Worm (Caenorhabditis elegans) whole organism, L1 larva: ENCODE results near the gene F41B4.1.
A peak's percentile ranks its signal among the peaks of the same experiment; 100 is the strongest.

ENCODE experiments used
- C04F5.9 ChIP-seq: sonication (generic microtip); optimal IDR thresholded peaks from 2 replicates; lab custom pipeline; 2016; ENCODE audit warnings: missing genetic modification characterization, missing compliant biosample characterization
- C16A3.4 ChIP-seq: fragments of 150-350 bp; optimal IDR thresholded peaks from 2 replicates; lab custom pipeline; 2014; ENCODE audit warnings: missing biosample characterization, missing genetic modification characterization
- blmp-1 ChIP-seq: fragments of 150-350 bp; optimal IDR thresholded peaks from 2 replicates; lab custom pipeline; 2014; ENCODE audit warnings: missing biosample characterization, missing genetic modification characterization
- ceh-63 ChIP-seq: fragments of 200-800 bp; sonication (Bioruptor generic); optimal IDR thresholded peaks from 2 replicates; lab custom pipeline; 2018; ENCODE audit warnings: mild to moderate bottlenecking, missing genetic modification characterization, missing compliant biosample characterization
- ceh-88 ChIP-seq: fragments of 200-800 bp; sonication (Bioruptor generic); IDR thresholded peaks from 2 replicates; pipeline ENCODE4 v1.3.6; 2022; ENCODE audit warnings: missing genetic modification characterization, missing compliant biosample characterization
- ceh-90 ChIP-seq: sonication (generic microtip); optimal IDR thresholded peaks from 2 replicates; lab custom pipeline; 2016; ENCODE audit warnings: missing genetic modification characterization, missing compliant biosample characterization
- ces-1 ChIP-seq: fragments of 150-350 bp; optimal IDR thresholded peaks from 2 replicates; lab custom pipeline; 2014; ENCODE audit warnings: missing biosample characterization, missing genetic modification reagents, missing genetic modification characterization
- dpl-1 ChIP-seq, 3 experiments: fragments of 150-350 bp in 2 of 3; sonication (generic microtip) in 1 of 3; optimal IDR thresholded peaks; 2 replicates each; lab custom pipeline; 2014 to 2017; ENCODE audit warnings: missing biosample characterization in 3 of 3, missing genetic modification characterization in 3 of 3, missing genetic modification reagents in 3 of 3
- dsc-1 ChIP-seq: sonication (generic microtip); optimal IDR thresholded peaks from 2 replicates; lab custom pipeline; 2016; ENCODE audit warnings: mild to moderate bottlenecking, missing genetic modification characterization, missing compliant biosample characterization
- efl-1 ChIP-seq, 4 experiments: fragments of 150-350 bp; optimal IDR thresholded peaks in 3 of 4; peaks in 1 of 4; 1 replicate in 1 of 4; 2 replicates in 3 of 4; lab custom pipeline; 2014; ENCODE audit warnings: missing biosample characterization in 2 of 4, missing genetic modification characterization in 2 of 4, missing genetic modification reagents in 2 of 4
- efl-3 ChIP-seq: fragments of 200-800 bp; sonication (Bioruptor generic); optimal IDR thresholded peaks from 2 replicates; lab custom pipeline; 2018; ENCODE audit warnings: mild to moderate bottlenecking, missing genetic modification characterization, missing compliant biosample characterization
- egl-27 ChIP-seq, 2 experiments: fragments of 150-350 bp in 1 of 2; sonication (generic microtip); optimal IDR thresholded peaks; 3 replicates each; lab custom pipeline; 2017 to 2018; ENCODE audit warnings: missing biosample characterization in 2 of 2, missing genetic modification characterization in 2 of 2, missing genetic modification reagents in 2 of 2
- elt-3 ChIP-seq, 6 experiments: fragments of 150-350 bp in 1 of 6; sonication (generic microtip); optimal IDR thresholded peaks; 2 replicates each; lab custom pipeline; 2017 to 2018; ENCODE audit warnings: missing biosample characterization in 6 of 6, missing genetic modification characterization in 6 of 6, inconsistent platforms in 1 of 6
- ets-5 ChIP-seq: fragments of 200-800 bp; sonication (Bioruptor generic); IDR thresholded peaks from 2 replicates; pipeline ENCODE4 v1.3.6; 2022; ENCODE audit warnings: missing genetic modification characterization, missing compliant biosample characterization
- fkh-10 ChIP-seq: sonication (generic microtip); optimal IDR thresholded peaks from 2 replicates; lab custom pipeline; 2017; ENCODE audit warnings: missing biosample characterization, missing genetic modification reagents, missing genetic modification characterization
- fkh-4 ChIP-seq: sonication (generic microtip); optimal IDR thresholded peaks from 2 replicates; lab custom pipeline; 2016; ENCODE audit warnings: missing compliant biosample characterization, missing genetic modification characterization, borderline replicate concordance
- fos-1 ChIP-seq: fragments of 150-350 bp; optimal IDR thresholded peaks from 2 replicates; lab custom pipeline; 2014; ENCODE audit warnings: missing biosample characterization, missing genetic modification characterization
- grh-1 ChIP-seq: fragments of 200-800 bp; sonication (Bioruptor generic); IDR thresholded peaks from 2 replicates; pipeline ENCODE4 v1.3.6; 2022; ENCODE audit warnings: missing genetic modification reagents, missing genetic modification characterization, missing compliant biosample characterization
- hlh-17 ChIP-seq: fragments of 200-800 bp; sonication (Bioruptor generic); optimal IDR thresholded peaks from 2 replicates; lab custom pipeline; 2018; ENCODE audit warnings: missing genetic modification characterization, mild to moderate bottlenecking, missing compliant biosample characterization, moderate library complexity, borderline replicate concordance
- irx-1 ChIP-seq: sonication (generic microtip); optimal IDR thresholded peaks from 2 replicates; lab custom pipeline; 2016; ENCODE audit warnings: missing genetic modification characterization, missing compliant biosample characterization
- isw-1 ChIP-seq: fragments of 200-800 bp; sonication (Bioruptor generic); IDR thresholded peaks from 2 replicates; pipeline ENCODE4 v1.3.6; 2022; ENCODE audit warnings: missing genetic modification characterization, missing compliant biosample characterization
- lin-14 ChIP-seq: fragments of 200-800 bp; sonication (Bioruptor generic); optimal IDR thresholded peaks from 2 replicates; lab custom pipeline; 2018; ENCODE audit warnings: mild to moderate bottlenecking, missing genetic modification characterization, moderate library complexity, missing compliant biosample characterization
- lin-35 ChIP-seq, 2 experiments: fragments of 150-350 bp; optimal IDR thresholded peaks; 2 replicates each; lab custom pipeline; 2014; ENCODE audit warnings: missing biosample characterization in 2 of 2, missing genetic modification characterization in 2 of 2, missing genetic modification reagents in 2 of 2
- mep-1 ChIP-seq: fragments of 150-350 bp; optimal IDR thresholded peaks from 2 replicates; lab custom pipeline; 2014; ENCODE audit warnings: missing biosample characterization, missing genetic modification characterization
- nhr-12 ChIP-seq: sonication (generic microtip); optimal IDR thresholded peaks from 2 replicates; lab custom pipeline; 2017; ENCODE audit warnings: missing biosample characterization, missing genetic modification characterization
- nhr-20 ChIP-seq: sonication (generic microtip); optimal IDR thresholded peaks from 2 replicates; lab custom pipeline; 2016; ENCODE audit warnings: mild to moderate bottlenecking, missing genetic modification characterization, missing compliant biosample characterization
- nhr-237 ChIP-seq: fragments of 150-350 bp; optimal IDR thresholded peaks from 2 replicates; lab custom pipeline; 2014; ENCODE audit warnings: missing biosample characterization, missing genetic modification characterization
- nhr-71 ChIP-seq: sonication (generic microtip); optimal IDR thresholded peaks from 2 replicates; lab custom pipeline; 2016; ENCODE audit warnings: mild to moderate bottlenecking, missing genetic modification characterization, moderate library complexity, missing compliant biosample characterization
- nhr-76 ChIP-seq: sonication (generic microtip); optimal IDR thresholded peaks from 2 replicates; lab custom pipeline; 2017; ENCODE audit warnings: missing biosample characterization, missing genetic modification characterization
- nhr-77 ChIP-seq: fragments of 150-350 bp; optimal IDR thresholded peaks from 2 replicates; lab custom pipeline; 2014; ENCODE audit warnings: missing biosample characterization, missing genetic modification characterization
- nhr-85 ChIP-seq: sonication (generic microtip); peaks from one replicate; lab custom pipeline; 2016; ENCODE audit warnings: missing genetic modification characterization, inconsistent platforms, missing compliant biosample characterization
- nhr-90 ChIP-seq: sonication (generic microtip); optimal IDR thresholded peaks from 2 replicates; lab custom pipeline; 2016; ENCODE audit warnings: mild to moderate bottlenecking, missing genetic modification characterization, missing compliant biosample characterization; ENCODE audit not compliant: poor library complexity
- pag-3 ChIP-seq: sonication (generic microtip); optimal IDR thresholded peaks from 2 replicates; lab custom pipeline; 2017; ENCODE audit warnings: missing genetic modification characterization, mild to moderate bottlenecking, missing compliant biosample characterization, antibody characterized with exemption, borderline replicate concordance; ENCODE audit not compliant: insufficient read depth
- skn-1 ChIP-seq: fragments of 150-350 bp; optimal IDR thresholded peaks from 2 replicates; lab custom pipeline; 2014; ENCODE audit warnings: missing biosample characterization, missing genetic modification characterization
- snpc-4 ChIP-seq: fragments of 150-350 bp; optimal IDR thresholded peaks from 2 replicates; lab custom pipeline; 2014; ENCODE audit warnings: missing biosample characterization, missing genetic modification characterization
- snu-23 ChIP-seq: sonication (generic microtip); optimal IDR thresholded peaks from 2 replicates; lab custom pipeline; 2016; ENCODE audit warnings: missing genetic modification characterization, missing compliant biosample characterization
- sptf-1 ChIP-seq: fragments of 150-350 bp; optimal IDR thresholded peaks from 2 replicates; lab custom pipeline; 2014; ENCODE audit warnings: missing biosample characterization, missing genetic modification characterization
- tbx-2 ChIP-seq: sonication (generic microtip); optimal IDR thresholded peaks from 2 replicates; lab custom pipeline; 2016; ENCODE audit warnings: missing genetic modification characterization, missing compliant biosample characterization
- tlp-1 ChIP-seq: fragments of 150-350 bp; optimal IDR thresholded peaks from 2 replicates; lab custom pipeline; 2014; ENCODE audit warnings: missing biosample characterization, missing genetic modification characterization
- unc-130 ChIP-seq: fragments of 150-350 bp; optimal IDR thresholded peaks from 2 replicates; lab custom pipeline; 2017; ENCODE audit warnings: missing biosample characterization, missing genetic modification characterization, inconsistent platforms
- unc-62 ChIP-seq: fragments of 150-350 bp; optimal IDR thresholded peaks from 2 replicates; lab custom pipeline; 2014; ENCODE audit warnings: missing biosample characterization, missing genetic modification reagents, missing genetic modification characterization
- xbp-1 ChIP-seq: sonication (generic microtip); optimal IDR thresholded peaks from 2 replicates; lab custom pipeline; 2016; ENCODE audit warnings: missing genetic modification characterization, missing compliant biosample characterization

Gene F41B4.1

DNA sequence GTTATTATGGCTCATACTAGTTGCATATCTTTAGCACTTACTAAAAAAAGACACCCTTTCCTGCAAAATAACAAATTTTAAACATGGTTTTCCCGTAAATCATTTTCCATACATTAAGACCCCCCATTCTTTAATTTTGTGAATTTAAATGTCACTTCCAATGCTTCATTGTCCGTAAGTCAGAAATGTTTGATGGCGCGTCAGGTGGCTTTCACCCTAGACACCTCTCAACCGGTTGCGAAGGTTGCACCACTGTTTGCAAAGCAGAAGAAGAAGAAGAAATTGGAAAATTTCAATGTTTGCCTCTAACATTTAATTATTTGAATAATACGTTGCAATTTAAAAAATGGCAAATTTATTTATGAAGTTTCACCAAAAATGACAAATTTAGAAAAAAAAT is 24.1 kb downstream of the F41B4.1 start:
- TF ChIP-seq ceh-88 (GFP tag; lab: Robert Waterston, UW) (no peak), C04F5.9 (tag; lab: Kevin White, UChicago) (no peak), nhr-12 (tag; lab: Kevin White, UChicago) (no peak), efl-3 (GFP tag; lab: Kevin White, UChicago) (no peak), nhr-90 (tag; lab: Kevin White, UChicago) (no peak), nhr-76 (tag; lab: Kevin White, UChicago) (no peak), nhr-85 (tag; lab: Kevin White, UChicago) (no peak), isw-1 (GFP tag; lab: Robert Waterston, UW) (no peak), unc-62 (GFP tag; lab: Kevin White, UChicago) (no peak), C16A3.4 (no peak), dpl-1 (GFP tag; optimal IDR thresholded peaks at IDR 0.05; lab: Kevin White, UChicago) (no peak), nhr-237 (no peak), nhr-77 (tag; lab: Kevin White, UChicago) (no peak), hlh-17 (GFP tag; lab: Kevin White, UChicago) (no peak), unc-130 (tag; lab: Kevin White, UChicago) (no peak), egl-27 (tag; optimal IDR thresholded peaks at IDR 0.05; lab: Kevin White, UChicago) (no peak)

DNA sequence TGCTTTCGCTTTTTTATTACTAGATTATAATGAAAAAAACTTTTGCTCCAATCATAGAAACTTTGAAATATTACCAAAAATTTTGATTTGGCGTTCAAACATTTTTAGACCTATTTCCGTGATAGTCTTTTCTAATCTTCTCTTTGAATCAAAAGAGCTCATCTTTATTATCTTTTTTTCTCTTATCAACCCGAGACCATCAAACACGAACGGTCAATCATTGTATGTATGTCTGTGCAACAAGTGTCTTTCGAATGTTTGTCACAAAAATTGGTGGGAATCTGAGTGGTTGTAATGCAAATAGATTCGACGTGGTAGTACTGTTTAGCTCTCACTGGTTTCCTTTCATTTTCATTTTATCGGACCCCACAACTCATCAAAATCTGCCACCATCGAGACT is 25.9 kb downstream of the F41B4.1 start, which contains the start of gene M03A8.3:
Gene M03A8.3 (plus strand): TSS at position 278 of the 400 bp plus-strand sequence.
- TF ChIP-seq efl-1 (optimal IDR thresholded peaks at IDR 0.05; lab: Kevin White, UChicago) (no peak), efl-1 (GFP tag; optimal IDR thresholded peaks at IDR 0.05 in 1 of 2; lab: Kevin White, UChicago) (peak in 1 of 2 experiments; percentile 74), snpc-4 (tag; lab: Kevin White, UChicago) (no peak), efl-3 (GFP tag; lab: Kevin White, UChicago) (no peak)
- TF ChIP-seq, all 84 proteins: peak for 1

DNA sequence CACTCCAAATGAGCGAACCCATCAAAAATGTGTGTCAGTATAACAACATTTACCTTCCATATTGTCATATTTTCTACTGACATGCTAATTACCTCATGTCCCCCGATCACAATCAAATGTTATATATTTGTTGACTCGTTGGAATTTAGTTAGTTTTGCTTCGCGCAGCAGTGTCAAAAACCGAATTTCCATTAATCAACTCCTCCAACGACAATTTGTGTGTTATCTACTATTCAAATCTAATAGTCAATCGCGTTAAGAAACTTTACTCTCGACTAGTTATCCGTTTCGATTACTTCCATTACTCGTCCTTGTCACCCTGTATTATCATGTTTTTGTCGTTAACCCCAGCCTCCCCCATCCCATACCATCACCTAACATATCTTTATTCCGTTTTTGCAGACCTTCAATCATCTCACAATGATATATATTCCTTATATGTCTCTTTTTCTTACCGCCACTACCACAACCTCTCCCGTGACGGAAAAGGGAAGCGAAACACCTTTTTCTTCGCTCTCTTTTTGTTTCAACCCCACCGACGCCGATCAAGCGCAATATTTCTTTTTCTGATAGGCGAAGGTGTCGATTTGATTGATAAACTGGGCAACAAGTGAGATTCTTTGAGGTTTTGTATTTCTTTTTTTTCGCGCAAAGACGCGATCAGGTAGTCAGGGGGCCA is 29.7 kb downstream of the F41B4.1 start:
- TF ChIP-seq nhr-85 (tag; lab: Kevin White, UChicago) = peak; percentile 88
- peak; percentile 81 for TF ChIP-seq blmp-1 (tag; lab: Kevin White, UChicago)
- TF ChIP-seq snu-23 (GFP tag; lab: Kevin White, UChicago) = peak; percentile 7
- TF ChIP-seq elt-3 (tag; optimal IDR thresholded peaks at IDR 0.05; lab: Kevin White, UChicago) = peak in 1 of 6 experiments; percentile 50
- TF ChIP-seq ets-5 (GFP tag; lab: Robert Waterston, UW) = no peak
- no peak for TF ChIP-seq fos-1 (tag; lab: Kevin White, UChicago)
- TF ChIP-seq nhr-71 (tag; lab: Kevin White, UChicago) = peak; percentile 13
- peak; percentile 52 for TF ChIP-seq lin-14 (GFP tag; lab: Kevin White, UChicago)
- TF ChIP-seq nhr-20 (tag; lab: Kevin White, UChicago) = peak; percentile 35
- TF ChIP-seq nhr-90 (tag; lab: Kevin White, UChicago) = peak; percentile 21
- TF ChIP-seq tbx-2 (tag; lab: Kevin White, UChicago) = peak; percentile 57
- peak; percentile 15 for TF ChIP-seq mep-1 (tag; lab: Kevin White, UChicago)
- TF ChIP-seq pag-3 (tag; lab: Kevin White, UChicago) = no peak

DNA sequence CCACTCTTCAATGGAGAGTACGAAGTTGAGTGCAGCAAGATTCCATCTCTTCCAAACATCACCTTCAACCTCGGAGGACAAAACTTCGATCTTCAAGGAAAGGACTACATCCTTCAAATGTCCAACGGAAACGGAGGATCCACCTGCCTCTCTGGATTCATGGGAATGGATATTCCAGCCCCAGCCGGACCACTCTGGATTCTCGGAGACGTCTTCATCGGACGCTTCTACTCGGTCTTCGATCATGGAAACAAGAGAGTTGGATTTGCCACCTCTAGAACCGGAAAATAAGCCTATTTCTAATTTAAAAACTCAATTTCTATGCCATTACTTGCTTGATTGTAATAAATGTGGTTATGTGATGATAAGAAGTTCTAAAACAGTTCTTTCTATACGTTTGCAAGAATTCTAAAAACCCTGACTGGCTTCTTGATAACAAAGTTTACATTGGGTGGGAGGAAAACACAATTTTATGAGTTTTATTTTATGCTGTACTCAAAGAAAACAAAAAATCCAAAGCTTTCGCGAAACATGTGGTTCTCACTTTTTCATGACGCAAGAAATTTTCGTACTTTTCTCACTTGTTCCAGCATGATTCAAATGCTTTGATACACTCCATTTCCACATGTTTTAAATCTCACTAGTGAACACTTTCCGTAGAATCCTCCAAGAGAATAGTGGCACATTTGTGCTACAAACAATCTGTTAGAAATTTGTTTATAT is 33.2 kb downstream of the F41B4.1 start:
- TF ChIP-seq xbp-1 (no peak), fkh-10 (no peak), dsc-1 (tag; lab: Kevin White, UChicago) (peak; percentile 88), ceh-90 (tag; lab: Kevin White, UChicago) (no peak), nhr-20 (tag; lab: Kevin White, UChicago) (no peak), fkh-4 (peak; percentile 30), hlh-17 (GFP tag; lab: Kevin White, UChicago) (no peak), ceh-63 (GFP tag; lab: Kevin White, UChicago) (no peak), nhr-76 (tag; lab: Kevin White, UChicago) (no peak), grh-1 (GFP tag; lab: Robert Waterston, UW) (no peak), skn-1 (tag; lab: Kevin White, UChicago) (no peak), blmp-1 (tag; lab: Kevin White, UChicago) (no peak), lin-35 (GFP tag; optimal IDR thresholded peaks at IDR 0.05; lab: Kevin White, UChicago) (peak in 1 of 2 experiments; percentile 38), ces-1 (no peak), ceh-88 (GFP tag; lab: Robert Waterston, UW) (no peak), tlp-1 (tag; lab: Kevin White, UChicago) (no peak), irx-1 (no peak), isw-1 (GFP tag; lab: Robert Waterston, UW) (no peak), elt-3 (tag; optimal IDR thresholded peaks at IDR 0.05; lab: Kevin White, UChicago) (no peak), tbx-2 (tag; lab: Kevin White, UChicago) (no peak), sptf-1 (tag; lab: Kevin White, UChicago) (no peak)
